Fruit fly (Drosophila melanogaster): ENCODE data around the gene Pdp.

Pdp gene

DNA sequence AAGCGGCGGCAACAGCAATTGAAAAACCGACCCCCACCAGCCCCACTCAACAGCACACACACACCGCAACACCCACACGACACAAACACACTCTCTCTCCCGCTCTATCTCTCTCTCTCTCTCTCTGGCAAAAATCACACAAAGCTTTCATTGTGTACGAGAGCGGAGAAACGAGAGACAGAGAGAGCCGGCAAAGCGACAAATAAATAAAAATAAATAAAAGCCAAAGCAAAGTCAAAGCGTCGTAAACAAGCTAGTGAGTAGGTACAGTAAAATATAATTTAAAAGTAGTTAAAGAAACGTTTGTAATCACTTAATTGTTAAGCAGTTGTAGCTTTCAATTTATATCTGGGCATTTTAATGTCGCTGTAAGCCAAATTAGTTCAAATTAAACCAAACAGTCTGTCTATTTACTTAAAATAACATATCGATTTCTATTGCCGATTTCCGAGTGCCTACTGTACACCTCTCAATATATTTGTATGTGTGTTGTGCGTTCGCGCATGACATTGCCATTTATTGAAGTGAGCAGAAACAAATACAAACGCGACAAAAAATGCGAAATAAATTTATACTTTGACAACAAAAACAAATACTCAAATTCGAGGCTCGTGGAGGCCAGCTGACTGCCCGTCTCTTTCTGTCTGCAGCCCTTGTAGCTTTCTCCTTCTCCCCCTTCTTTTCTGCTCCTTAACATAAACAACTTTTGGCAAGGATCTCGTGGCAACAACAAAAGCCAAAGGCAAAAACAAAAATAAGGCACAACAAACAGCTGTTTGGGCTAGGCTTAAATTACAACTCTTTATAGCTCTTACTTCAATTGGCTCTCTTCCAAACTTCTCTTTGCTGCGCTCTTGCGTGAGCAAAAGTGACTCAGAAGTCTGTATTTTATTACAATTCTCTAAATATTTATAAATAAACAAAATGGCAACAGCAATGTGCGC, 37.5 kb downstream of the Pdp start (continued):
- TF ChIP-seq btn (GFP tag; optimal IDR thresholded peaks at IDR 0.05) (no peak), CG30403 (GFP tag; optimal IDR thresholded peaks at IDR 0.05) (peak; percentile 93), pho (GFP tag; optimal IDR thresholded peaks at IDR 0.05) (peak; percentile 93), CG15601 (tag; optimal IDR thresholded peaks at IDR 0.05) (peak; percentile 64), CG1024 (GFP tag; IDR thresholded peaks at IDR 0.05) (peak; percentile 61), NFAT (GFP tag; IDR thresholded peaks at IDR 0.05) (peak; percentile 80), caup (GFP tag; optimal IDR thresholded peaks at IDR 0.05; ENCODE audit: severe bottlenecking) (peak; percentile 95), CG18262 (tag; optimal IDR thresholded peaks at IDR 0.05) (peak; percentile 78), CG4404 (GFP tag; IDR thresholded peaks at IDR 0.05) (peak; percentile 67), wdn (GFP tag; IDR thresholded peaks at IDR 0.05) (peak; percentile 91), gfzf (GFP tag; optimal IDR thresholded peaks at IDR 0.05) (no peak), hbn (GFP tag; IDR thresholded peaks at IDR 0.05; ENCODE audit: partially characterized antibody) (no peak), Hmx (GFP tag; optimal IDR thresholded peaks at IDR 0.05) (peak; percentile 81), CG8765 (GFP tag; IDR thresholded peaks at IDR 0.05) (peak; percentile 60; the same call in 1 of the 2 replicates), maf-S (GFP tag; optimal IDR thresholded peaks at IDR 0.05) (peak; percentile 77), ci (GFP tag; IDR thresholded peaks at IDR 0.05) (peak; percentile 84), Hr39 (optimal IDR thresholded peaks at IDR 0.05) (no peak), pb (GFP tag; optimal IDR thresholded peaks at IDR 0.05) (peak; percentile 59), Ssrp (tag; optimal IDR thresholded peaks at IDR 0.05) (peak; percentile 59), B-H2 (GFP tag; optimal IDR thresholded peaks at IDR 0.05) (peak; percentile 98), CG11723 (GFP tag; optimal IDR thresholded peaks at IDR 0.05) (peak; percentile 70), chm (GFP tag; IDR thresholded peaks at IDR 0.05) (no peak; the same call in 1 of the 2 replicates), ftz-f1 (GFP tag; optimal IDR thresholded peaks at IDR 0.05) (peak; percentile 10), CG4424 (GFP tag; optimal IDR thresholded peaks at IDR 0.05) (peak; percentile 82), TFAM (GFP tag; optimal IDR thresholded peaks at IDR 0.05) (no peak), shn (GFP tag; optimal IDR thresholded peaks at IDR 0.05) (peak; percentile 78), CG7556 (GFP tag; optimal IDR thresholded peaks at IDR 0.05) (peak; percentile 92), pan (optimal IDR thresholded peaks at IDR 0.05) (no peak), pan (GFP tag; optimal IDR thresholded peaks at IDR 0.05 in 1 of 2, IDR thresholded peaks at IDR 0.05 in 1 of 2) (peak in 1 of 2 experiments; percentile 92), Gug (GFP tag; IDR thresholded peaks at IDR 0.05) (peak; percentile 87), Hr78 (GFP tag; optimal IDR thresholded peaks at IDR 0.05) (peak in 1 of 2 experiments; percentile 59), CG3281 (GFP tag; optimal IDR thresholded peaks at IDR 0.05) (peak; percentile 97), eve (GFP tag; optimal IDR thresholded peaks at IDR 0.05) (peak in 1 of 2 experiments; percentile 91), chinmo (GFP tag; IDR thresholded peaks at IDR 0.05; ENCODE audit: partially characterized antibody) (peak; percentile 66; the same call in 1 of the 4 replicates), kay (GFP tag; optimal IDR thresholded peaks at IDR 0.05) (peak; percentile 79), CHES-1-like (GFP tag; optimal IDR thresholded peaks at IDR 0.05) (peak; percentile 98), schlank (tag; optimal IDR thresholded peaks at IDR 0.05) (peak; percentile 95), aop (GFP tag; IDR thresholded peaks at IDR 0.05) (no peak), salm (tag; optimal IDR thresholded peaks at IDR 0.05) (peak; percentile 73), tio (GFP tag; optimal IDR thresholded peaks at IDR 0.05) (peak; percentile 73), Myb (GFP tag; optimal IDR thresholded peaks at IDR 0.05) (peak; percentile 71), gt (GFP tag; IDR thresholded peaks at IDR 0.05) (peak; percentile 26; the same call in 1 of the 2 replicates), Chrac-16 (GFP tag; optimal IDR thresholded peaks at IDR 0.05) (peak; percentile 86), HLH54F (GFP tag; optimal IDR thresholded peaks at IDR 0.05) (peak; percentile 89), CG7745 (tag; optimal IDR thresholded peaks at IDR 0.05) (no peak), CG8089 (GFP tag; optimal IDR thresholded peaks at IDR 0.05) (peak; percentile 27), lmd (GFP tag; IDR thresholded peaks at IDR 0.05) (peak; percentile 89), CG11085 (GFP tag; IDR thresholded peaks at IDR 0.05) (peak; percentile 88), CG14014 (GFP tag; IDR thresholded peaks at IDR 0.05) (peak; percentile 95)
